Worm (Caenorhabditis elegans) whole organism, L4 larva: ENCODE measurements around the gene cpf-1.
A peak's percentile ranks its signal among the peaks of the same experiment; 100 is the strongest.

Experiments
- F10B5.3 ChIP-seq: sonication (generic microtip); optimal IDR thresholded peaks from 2 replicates; lab custom pipeline; 2016; ENCODE audit warnings: mild to moderate bottlenecking, missing genetic modification characterization, missing compliant biosample characterization
- F26F4.8 ChIP-seq: fragments of 200-800 bp; sonication (Bioruptor generic); conservative IDR thresholded peaks from 2 replicates; pipeline ENCODE4 v1.3.6; 2022; ENCODE audit warnings: missing genetic modification characterization, missing compliant biosample characterization
- F37D6.2 ChIP-seq: sonication (generic microtip); optimal IDR thresholded peaks from 2 replicates; lab custom pipeline; 2016; ENCODE audit warnings: mild to moderate bottlenecking, missing genetic modification characterization, missing compliant biosample characterization
- F44E2.7 ChIP-seq: fragments of 200-800 bp; sonication (Bioruptor generic); IDR thresholded peaks from 2 replicates; pipeline ENCODE4 v2.1.2; 2022; ENCODE audit warnings: missing genetic modification characterization, missing compliant biosample characterization
- F49E8.2 ChIP-seq: sonication (generic microtip); optimal IDR thresholded peaks from 2 replicates; lab custom pipeline; 2016; ENCODE audit warnings: missing compliant biosample characterization, mild to moderate bottlenecking, missing genetic modification characterization, borderline replicate concordance
- Y105C5A.15 ChIP-seq: fragments of 200-800 bp; sonication (Bioruptor generic); IDR thresholded peaks from 2 replicates; pipeline ENCODE4 v1.3.6; 2022; ENCODE audit warnings: missing genetic modification characterization, missing compliant biosample characterization
- Y5F2A.4 ChIP-seq: fragments of 200-800 bp; sonication (Bioruptor generic); optimal IDR thresholded peaks from 2 replicates; lab custom pipeline; 2018; ENCODE audit warnings: mild to moderate bottlenecking, missing genetic modification characterization, missing compliant biosample characterization
- ZK337.2 ChIP-seq: fragments of 200-800 bp; sonication (Bioruptor generic); IDR thresholded peaks from 2 replicates; pipeline ENCODE4 v1.3.6; 2022; ENCODE audit warnings: missing genetic modification reagents, missing genetic modification characterization, missing compliant biosample characterization
- ZK546.5 ChIP-seq, 2 experiments: sonication (generic microtip); optimal IDR thresholded peaks; 2 replicates each; lab custom pipeline; 2017; ENCODE audit warnings: missing biosample characterization in 2 of 2, missing genetic modification characterization in 2 of 2
- arid-1 ChIP-seq: fragments of 200-800 bp; sonication (Bioruptor generic); conservative IDR thresholded peaks from 2 replicates; pipeline ENCODE4 v1.3.6; 2022; ENCODE audit warnings: missing genetic modification reagents, missing genetic modification characterization, missing compliant biosample characterization
- attf-4 ChIP-seq: sonication (generic microtip); optimal IDR thresholded peaks from 3 replicates; lab custom pipeline; 2017; ENCODE audit warnings: missing biosample characterization, missing genetic modification characterization
- ceh-20 ChIP-seq: fragments of 200-800 bp; sonication (Bioruptor generic); IDR thresholded peaks from 2 replicates; pipeline ENCODE4 v1.3.6; 2022; ENCODE audit warnings: missing genetic modification reagents, missing genetic modification characterization, missing compliant biosample characterization
- ceh-32 ChIP-seq: sonication (generic microtip); optimal IDR thresholded peaks from 2 replicates; lab custom pipeline; 2016; ENCODE audit warnings: mild to moderate bottlenecking, missing genetic modification characterization, missing compliant biosample characterization; ENCODE audit not compliant: poor library complexity
- ceh-44 ChIP-seq: fragments of 200-800 bp; sonication (Bioruptor generic); IDR thresholded peaks from 2 replicates; pipeline ENCODE4 v1.3.6; 2022; ENCODE audit warnings: missing genetic modification reagents, missing genetic modification characterization, missing compliant biosample characterization
- ceh-62 ChIP-seq: sonication (generic microtip); optimal IDR thresholded peaks from 2 replicates; lab custom pipeline; 2017; ENCODE audit warnings: missing biosample characterization, missing genetic modification characterization
- ceh-82 ChIP-seq: sonication (generic microtip); optimal IDR thresholded peaks from 2 replicates; lab custom pipeline; 2017; ENCODE audit warnings: missing biosample characterization, missing genetic modification characterization
- ces-1 ChIP-seq: fragments of 150-350 bp; sonication (generic microtip); optimal IDR thresholded peaks from 4 replicates; lab custom pipeline; 2014; ENCODE audit warnings: missing biosample characterization, missing genetic modification reagents, missing genetic modification characterization
- cey-2 ChIP-seq: sonication (generic microtip); optimal IDR thresholded peaks from 3 replicates; lab custom pipeline; 2017; ENCODE audit warnings: missing genetic modification characterization, mild to moderate bottlenecking, missing compliant biosample characterization, antibody characterized with exemption, borderline replicate concordance; ENCODE audit not compliant: insufficient read depth
- daf-12 ChIP-seq: fragments of 150-350 bp; optimal IDR thresholded peaks from 2 replicates; lab custom pipeline; 2014; ENCODE audit warnings: missing biosample characterization, missing genetic modification reagents, missing genetic modification characterization
- dmd-6 ChIP-seq: fragments of 200-800 bp; sonication (Bioruptor generic); IDR thresholded peaks from 2 replicates; pipeline ENCODE4 v1.3.6; 2022; ENCODE audit warnings: missing genetic modification reagents, missing genetic modification characterization, missing compliant biosample characterization
- dmd-8 ChIP-seq: fragments of 200-800 bp; sonication (Bioruptor generic); IDR thresholded peaks from 2 replicates; pipeline ENCODE4 v1.3.6; 2022; ENCODE audit warnings: missing genetic modification characterization, missing compliant biosample characterization
- dmd-9 ChIP-seq: fragments of 200-800 bp; sonication (Bioruptor generic); IDR thresholded peaks from 2 replicates; pipeline ENCODE4 v1.3.6; 2022; ENCODE audit warnings: missing genetic modification reagents, missing genetic modification characterization, missing compliant biosample characterization
- dpl-1 ChIP-seq: fragments of 150-350 bp; optimal IDR thresholded peaks from 2 replicates; lab custom pipeline; 2014; ENCODE audit warnings: missing biosample characterization, missing genetic modification reagents, missing genetic modification characterization
- egl-27 ChIP-seq: sonication (generic microtip); optimal IDR thresholded peaks from 3 replicates; lab custom pipeline; 2017; ENCODE audit warnings: missing biosample characterization, missing genetic modification reagents, missing genetic modification characterization
- fkh-10 ChIP-seq: fragments of 150-350 bp; optimal IDR thresholded peaks from 2 replicates; lab custom pipeline; 2014; ENCODE audit warnings: missing biosample characterization, missing genetic modification reagents, missing genetic modification characterization
- fos-1 ChIP-seq: fragments of 150-350 bp; optimal IDR thresholded peaks from 2 replicates; lab custom pipeline; 2014; ENCODE audit warnings: missing biosample characterization, missing genetic modification characterization
- hlh-11 ChIP-seq: fragments of 200-800 bp; sonication (Bioruptor generic); optimal IDR thresholded peaks from 2 replicates; lab custom pipeline; 2018; ENCODE audit warnings: mild to moderate bottlenecking, missing genetic modification characterization, missing compliant biosample characterization
- lim-7 ChIP-seq: fragments of 200-800 bp; sonication (Bioruptor generic); IDR thresholded peaks from 2 replicates; pipeline ENCODE4 v1.3.6; 2022; ENCODE audit warnings: missing genetic modification characterization, missing compliant biosample characterization
- lin-1 ChIP-seq: fragments of 200-800 bp; sonication (Bioruptor generic); IDR thresholded peaks from 2 replicates; pipeline ENCODE4 v1.3.6; 2022; ENCODE audit warnings: missing genetic modification reagents, missing genetic modification characterization, missing compliant biosample characterization
- lin-29 ChIP-seq: fragments of 200-800 bp; sonication (Bioruptor generic); IDR thresholded peaks from 2 replicates; pipeline ENCODE4 v1.3.6; 2022; ENCODE audit warnings: missing genetic modification reagents, missing genetic modification characterization, missing compliant biosample characterization
- lin-38 ChIP-seq: fragments of 200-800 bp; sonication (Bioruptor generic); IDR thresholded peaks from 2 replicates; pipeline ENCODE4 v1.3.6; 2022; ENCODE audit warnings: missing genetic modification reagents, missing genetic modification characterization, missing compliant biosample characterization
- lin-39 ChIP-seq: fragments of 150-350 bp; optimal IDR thresholded peaks from 2 replicates; lab custom pipeline; 2014; ENCODE audit warnings: missing biosample characterization, missing genetic modification reagents, missing genetic modification characterization
- mdt-29 ChIP-seq: fragments of 200-800 bp; sonication (Bioruptor generic); IDR thresholded peaks from 2 replicates; pipeline ENCODE4 v1.3.6; 2022; ENCODE audit warnings: missing genetic modification reagents, missing genetic modification characterization, missing compliant biosample characterization
- mep-1 ChIP-seq: fragments of 150-350 bp; sonication (generic microtip); optimal IDR thresholded peaks from 3 replicates; lab custom pipeline; 2014; ENCODE audit warnings: missing biosample characterization, missing genetic modification characterization
- mes-2 ChIP-seq: sonication (generic microtip); optimal IDR thresholded peaks from 2 replicates; lab custom pipeline; 2016; ENCODE audit warnings: missing genotype, mild to moderate bottlenecking, missing genetic modification characterization, missing compliant biosample characterization; ENCODE audit not compliant: poor library complexity, severe bottlenecking
- mxl-3 ChIP-seq: fragments of 200-800 bp; sonication (Bioruptor generic); optimal IDR thresholded peaks from 2 replicates; lab custom pipeline; 2018; ENCODE audit warnings: mild to moderate bottlenecking, missing genetic modification characterization, missing compliant biosample characterization
- nhr-10 ChIP-seq: fragments of 150-350 bp; optimal IDR thresholded peaks from 2 replicates; lab custom pipeline; 2014; ENCODE audit warnings: missing biosample characterization, missing genetic modification characterization
- nhr-11 ChIP-seq: fragments of 150-350 bp; optimal IDR thresholded peaks from 2 replicates; lab custom pipeline; 2014; ENCODE audit warnings: missing biosample characterization, missing genetic modification characterization
- nhr-111 ChIP-seq: fragments of 200-800 bp; sonication (Bioruptor generic); optimal IDR thresholded peaks from 2 replicates; lab custom pipeline; 2018; ENCODE audit warnings: mild to moderate bottlenecking, missing genetic modification characterization, missing compliant biosample characterization
- nhr-28 ChIP-seq: fragments of 150-350 bp; optimal IDR thresholded peaks from 2 replicates; lab custom pipeline; 2014; ENCODE audit warnings: missing biosample characterization, missing genetic modification characterization
- nhr-6 ChIP-seq: fragments of 150-350 bp; optimal IDR thresholded peaks from 2 replicates; lab custom pipeline; 2014; ENCODE audit warnings: missing biosample characterization, missing genetic modification characterization
- nhr-77 ChIP-seq: fragments of 150-350 bp; optimal IDR thresholded peaks from 2 replicates; lab custom pipeline; 2014; ENCODE audit warnings: missing biosample characterization, missing genetic modification characterization
- pha-4 ChIP-seq, 2 experiments: fragments of 150-350 bp in 1 of 2; fragments of 200-800 bp in 1 of 2; sonication (Bioruptor generic) in 1 of 2; IDR thresholded peaks in 1 of 2; optimal IDR thresholded peaks in 1 of 2; 2 replicates each; pipeline versions ENCODE4 v1.3.6 to Lab custom; 2014 to 2022; ENCODE audit warnings: missing genetic modification characterization in 2 of 2, missing genetic modification reagents in 2 of 2, missing biosample characterization in 1 of 2, missing compliant biosample characterization in 1 of 2
- pqm-1 ChIP-seq: sonication (generic microtip); optimal IDR thresholded peaks from 2 replicates; lab custom pipeline; 2017; ENCODE audit warnings: missing biosample characterization, missing genetic modification characterization
- rbr-2 ChIP-seq: sonication (generic microtip); optimal IDR thresholded peaks from 2 replicates; lab custom pipeline; 2016; ENCODE audit warnings: missing genotype, missing genetic modification characterization, missing compliant biosample characterization
- saeg-2 ChIP-seq: fragments of 200-800 bp; sonication (Bioruptor generic); IDR thresholded peaks from 2 replicates; pipeline ENCODE4 v1.3.6; 2022; ENCODE audit warnings: missing genetic modification reagents, missing genetic modification characterization, missing compliant biosample characterization
- unc-130 ChIP-seq: sonication (generic microtip); optimal IDR thresholded peaks from 2 replicates; lab custom pipeline; 2016; ENCODE audit warnings: missing genetic modification reagents, missing genetic modification characterization, missing compliant biosample characterization
- unc-39 ChIP-seq: sonication (generic microtip); optimal IDR thresholded peaks from 2 replicates; lab custom pipeline; 2017; ENCODE audit warnings: missing biosample characterization, missing genetic modification characterization
- zag-1 ChIP-seq: fragments of 150-350 bp; optimal IDR thresholded peaks from 2 replicates; lab custom pipeline; 2014; ENCODE audit warnings: missing biosample characterization, missing genetic modification characterization
- ztf-11 ChIP-seq: fragments of 150-350 bp; optimal IDR thresholded peaks from 2 replicates; lab custom pipeline; 2014; ENCODE audit warnings: missing biosample characterization, missing genetic modification characterization

cpf-1 gene

ce11 chrII:8603567-8604359 is 1.5 kb upstream of the cpf-1 start, which contains the start of gene suf-1 (continued):
- peak; percentile 46; the same call in 1 of the 2 replicates for TF ChIP-seq pha-4 (GFP tag; IDR thresholded peaks at IDR 0.05; lab: Robert Waterston, UW)
- TF ChIP-seq pha-4 (tag; optimal IDR thresholded peaks at IDR 0.05; lab: Kevin White, UChicago): no peak
- peak; percentile 92 for TF ChIP-seq F49E8.2
- peak; percentile 21 for TF ChIP-seq Y5F2A.4
- TF ChIP-seq ceh-62 (tag; lab: Kevin White, UChicago): no peak
- TF ChIP-seq ZK337.2 (GFP tag; lab: Robert Waterston, UW): no peak
- no peak for TF ChIP-seq lin-29 (GFP tag; lab: Robert Waterston, UW)
- no peak for TF ChIP-seq ceh-82 (tag; lab: Kevin White, UChicago)
- TF ChIP-seq mxl-3 (GFP tag; lab: Kevin White, UChicago): no peak
- no peak for TF ChIP-seq hlh-11 (tag; lab: Kevin White, UChicago)
- peak; percentile 69 for TF ChIP-seq mes-2 (tag; lab: Kevin White, UChicago)
- TF ChIP-seq daf-12 (tag; lab: Kevin White, UChicago): no peak
- TF ChIP-seq ces-1: no peak
- TF ChIP-seq ZK546.5 (tag; optimal IDR thresholded peaks at IDR 0.05; lab: Kevin White, UChicago): no peak
- peak; percentile 80 for TF ChIP-seq lin-38
- TF ChIP-seq fkh-10 (GFP tag; lab: Kevin White, UChicago): no peak
- peak; percentile 30 for TF ChIP-seq dpl-1
- no peak for TF ChIP-seq zag-1
- no peak for TF ChIP-seq F37D6.2 (tag; lab: Kevin White, UChicago)
- TF ChIP-seq arid-1: peak; percentile 54; the same call in 1 of the 2 replicates
- no peak for TF ChIP-seq mep-1 (tag; lab: Kevin White, UChicago)
- TF ChIP-seq nhr-6: no peak
- TF ChIP-seq saeg-2: no peak
- TF ChIP-seq fos-1 (tag; lab: Kevin White, UChicago): no peak
- TF ChIP-seq ztf-11 (tag; lab: Kevin White, UChicago): no peak
- TF ChIP-seq F26F4.8: no peak
- TF ChIP-seq cey-2 (tag; lab: Kevin White, UChicago): no peak
- peak; percentile 57 for TF ChIP-seq unc-130 (GFP tag; lab: Kevin White, UChicago)
- TF ChIP-seq pqm-1 (tag; lab: Kevin White, UChicago): no peak
- no peak for TF ChIP-seq ceh-32 (tag; lab: Kevin White, UChicago)
- 0 out of 2 replicates have a peak, but pooled peaks have one; percentile 52 for TF ChIP-seq mdt-29 (GFP tag; lab: Robert Waterston, UW)
- TF ChIP-seq nhr-77: no peak
- TF ChIP-seq nhr-11 (tag; lab: Kevin White, UChicago): no peak
- 0 out of 2 replicates have a peak, but pooled peaks have one; percentile 24 for TF ChIP-seq Y105C5A.15
- TF ChIP-seq dmd-9 (GFP tag; lab: Robert Waterston, UW): no peak
- TF ChIP-seq nhr-10: no peak
- TF ChIP-seq nhr-111 (GFP tag; lab: Kevin White, UChicago): no peak
- TF ChIP-seq rbr-2: no peak
- TF ChIP-seq lim-7 (GFP tag; lab: Robert Waterston, UW): no peak
- TF ChIP-seq dmd-6 (GFP tag; lab: Robert Waterston, UW): no peak
- no peak for TF ChIP-seq nhr-28 (tag; lab: Kevin White, UChicago)
- no peak for TF ChIP-seq unc-39 (tag; lab: Kevin White, UChicago)
- peak; percentile 22; the same call in 1 of the 2 replicates for TF ChIP-seq lin-1 (GFP tag; lab: Robert Waterston, UW)
- TF ChIP-seq dmd-8 (GFP tag; lab: Robert Waterston, UW): peak; percentile 56; the same call in 1 of the 2 replicates
- no peak for TF ChIP-seq lin-39 (tag; lab: Kevin White, UChicago)
- TF ChIP-seq F10B5.3 (tag; lab: Kevin White, UChicago): no peak
- TF ChIP-seq egl-27 (tag; lab: Kevin White, UChicago): no peak
- TF ChIP-seq ceh-20 (GFP tag; lab: Robert Waterston, UW): no peak
- peak; percentile 72 for TF ChIP-seq attf-4 (tag; lab: Kevin White, UChicago)
- no peak for TF ChIP-seq F44E2.7 (GFP tag; lab: Robert Waterston, UW)
- TF ChIP-seq ceh-44: no peak
